Fruit fly (Drosophila melanogaster) whole organism, wandering third instar larva: Measurements from ENCODE around the gene Gld.
A peak's percentile ranks its signal among the peaks of the same experiment; 100 is the strongest.

Source experiments
- CG32264 ChIP-seq: fragments of 200-800 bp; sonication (Bioruptor generic); optimal IDR thresholded peaks from 2 replicates; lab custom pipeline; 2016; ENCODE audit warnings: missing biosample characterization, missing genetic modification characterization
- CG9705 ChIP-seq: fragments of 200-800 bp; sonication (Bioruptor generic); optimal IDR thresholded peaks from 2 replicates; lab custom pipeline; 2018; ENCODE audit warnings: missing biosample characterization, mild to moderate bottlenecking, missing genetic modification characterization
- CrebA ChIP-seq: fragments of 200-800 bp; sonication (Bioruptor generic); optimal IDR thresholded peaks from 2 replicates; lab custom pipeline; 2016; ENCODE audit warnings: missing biosample characterization, mild to moderate bottlenecking, missing genetic modification characterization, borderline replicate concordance
- Dfd ChIP-seq: fragments of >200 bp; optimal IDR thresholded peaks from 2 replicates; lab custom pipeline; 2017; ENCODE audit warnings: missing biosample characterization, missing genetic modification characterization
- GATAd ChIP-seq: sonication (Bioruptor generic); optimal IDR thresholded peaks from 2 replicates; lab custom pipeline; 2016; ENCODE audit warnings: missing biosample characterization, missing genetic modification characterization
- HLH106 ChIP-seq: fragments of 200-800 bp; optimal IDR thresholded peaks from 3 replicates; lab custom pipeline; 2019; ENCODE audit warnings: missing biosample characterization, mild to moderate bottlenecking, missing genetic modification characterization, moderate library complexity
- Hnf4 ChIP-seq: fragments of 200-800 bp; sonication (Bioruptor generic); optimal IDR thresholded peaks from 2 replicates; lab custom pipeline; 2016; ENCODE audit warnings: missing biosample characterization, mild to moderate bottlenecking, missing genetic modification characterization
- Hr78 ChIP-seq: fragments of >200 bp; optimal IDR thresholded peaks from 2 replicates; lab custom pipeline; 2017; ENCODE audit warnings: missing biosample characterization, missing genetic modification characterization
- Hr83 ChIP-seq: fragments of 200-300 bp; sonication (Bioruptor generic); optimal IDR thresholded peaks from 2 replicates; lab custom pipeline; 2016; ENCODE audit warnings: missing biosample characterization, mild to moderate bottlenecking, missing genetic modification characterization, moderate library complexity; ENCODE audit not compliant: poor library complexity, severe bottlenecking
- Jra ChIP-seq: sonication (Bioruptor generic); optimal IDR thresholded peaks from 2 replicates; lab custom pipeline; 2016; ENCODE audit warnings: missing biosample characterization, missing genetic modification characterization
- Mio ChIP-seq: sonication (Bioruptor generic); optimal IDR thresholded peaks from 2 replicates; lab custom pipeline; 2016; ENCODE audit warnings: missing biosample characterization, missing genetic modification characterization
- N ChIP-seq: fragments of >200 bp; optimal IDR thresholded peaks from 2 replicates; lab custom pipeline; 2018; ENCODE audit warnings: missing biosample characterization, missing external identifiers, missing genetic modification characterization
- Rel ChIP-seq, 2 experiments: fragments of 200-800 bp; sonication (Bioruptor generic) in 1 of 2; optimal IDR thresholded peaks; 2 replicates in 1 of 2; 3 replicates in 1 of 2; lab custom pipeline; 2016 to 2019; ENCODE audit warnings: mild to moderate bottlenecking in 2 of 2, missing biosample characterization in 2 of 2, missing genetic modification characterization in 2 of 2, moderate library complexity in 1 of 2
- Vsx2 ChIP-seq: fragments of 200-300, 225-300 bp; sonication (Bioruptor generic); optimal IDR thresholded peaks from 2 replicates; lab custom pipeline; 2018; ENCODE audit warnings: missing biosample characterization, missing genetic modification characterization; ENCODE audit not compliant: partially characterized antibody
- br ChIP-seq: fragments of 200-800 bp; sonication (Bioruptor generic); optimal IDR thresholded peaks from 2 replicates; lab custom pipeline; 2016; ENCODE audit warnings: missing biosample characterization, missing genetic modification characterization
- brk ChIP-seq: fragments of 200-800 bp; sonication (Bioruptor generic); optimal IDR thresholded peaks from 2 replicates; lab custom pipeline; 2016; ENCODE audit warnings: missing biosample characterization, mild to moderate bottlenecking, missing genetic modification characterization
- dl ChIP-seq, 2 experiments: fragments of 175-275, 200-275 bp in 1 of 2; fragments of 200-275 bp in 1 of 2; sonication (Bioruptor generic); optimal IDR thresholded peaks; lab custom pipeline; 2018; ENCODE audit warnings: mild to moderate bottlenecking in 2 of 2, missing biosample characterization in 2 of 2, missing genetic modification characterization in 2 of 2, moderate library complexity in 2 of 2; ENCODE audit not compliant: partially characterized antibody in 2 of 2, insufficient read depth in 1 of 2
- dmrt93B ChIP-seq: fragments of 200-800 bp; sonication (Bioruptor generic); optimal IDR thresholded peaks from 2 replicates; lab custom pipeline; 2018; ENCODE audit warnings: missing biosample characterization, mild to moderate bottlenecking, missing genetic modification characterization
- dsf ChIP-seq: sonication (Bioruptor generic); optimal IDR thresholded peaks from 2 replicates; lab custom pipeline; 2016; ENCODE audit warnings: missing biosample characterization, missing genetic modification characterization, borderline replicate concordance
- ey ChIP-seq: fragments of 200-800 bp; sonication (Bioruptor generic); optimal IDR thresholded peaks from 2 replicates; lab custom pipeline; 2016; ENCODE audit warnings: missing biosample characterization, missing genetic modification characterization
- fru ChIP-seq: fragments of 200-800 bp; sonication (Bioruptor generic); optimal IDR thresholded peaks from 3 replicates; lab custom pipeline; 2016; ENCODE audit warnings: missing biosample characterization, mild to moderate bottlenecking, missing genetic modification characterization
- h ChIP-seq: fragments of 200-800 bp; sonication (Bioruptor generic); optimal IDR thresholded peaks from 3 replicates; lab custom pipeline; 2016; ENCODE audit warnings: missing biosample characterization, mild to moderate bottlenecking, missing genetic modification characterization
- jim ChIP-seq: fragments of 175-275, 200-325 bp; sonication (Bioruptor generic); optimal IDR thresholded peaks from 2 replicates; lab custom pipeline; 2016; ENCODE audit warnings: missing biosample characterization, mild to moderate bottlenecking, missing genetic modification characterization
- lola ChIP-seq: fragments of >200 bp; optimal IDR thresholded peaks from 2 replicates; lab custom pipeline; 2017; ENCODE audit warnings: missing biosample characterization, missing genetic modification characterization
- pan ChIP-seq: fragments of >200 bp; optimal IDR thresholded peaks from 2 replicates; lab custom pipeline; 2017
- usp ChIP-seq: fragments of >200 bp; optimal IDR thresholded peaks from 2 replicates; lab custom pipeline; 2017; ENCODE audit warnings: missing biosample characterization, missing genetic modification characterization
- woc ChIP-seq: sonication (Bioruptor generic); optimal IDR thresholded peaks from 2 replicates; lab custom pipeline; 2016; ENCODE audit warnings: missing biosample characterization, mild to moderate bottlenecking, missing genetic modification characterization

Gene Gld

dm6 chr3R:7304455-7305088 lies 39.1 kb upstream of the Gld start, which contains the start of gene CG42544:
Gene CG42544 (plus strand): TSS chr3R:7304592.
- no peak for TF ChIP-seq lola
- no peak for TF ChIP-seq brk
- TF ChIP-seq HLH106 (tag; lab: Kevin White, UChicago): no peak
- TF ChIP-seq Hr83 (GFP tag; lab: Kevin White, UChicago): no peak
- no peak for TF ChIP-seq GATAd (GFP tag; lab: Kevin White, UChicago)
- TF ChIP-seq Hr78 (GFP tag; lab: Kevin White, UChicago): no peak
- TF ChIP-seq fru (GFP tag; lab: Kevin White, UChicago): no peak
- no peak for TF ChIP-seq jim (GFP tag; lab: Kevin White, UChicago)
- no peak for TF ChIP-seq Jra (GFP tag; lab: Kevin White, UChicago)
- TF ChIP-seq Dfd (GFP tag; lab: Kevin White, UChicago): no peak
- TF ChIP-seq dsf: no peak
- no peak for TF ChIP-seq dl (GFP tag; optimal IDR thresholded peaks at IDR 0.05; lab: Kevin White, UChicago; ENCODE audit: insufficient read depth in 1 of 2, partially characterized antibody in 2 of 2)
- no peak for TF ChIP-seq Mio (GFP tag; lab: Kevin White, UChicago)
- no peak for TF ChIP-seq Vsx2 (GFP tag; lab: Kevin White, UChicago)
- no peak for TF ChIP-seq woc (GFP tag; lab: Kevin White, UChicago)
- no peak for TF ChIP-seq ey (GFP tag; lab: Kevin White, UChicago)
- TF ChIP-seq br (GFP tag; lab: Kevin White, UChicago): no peak

- no peak for TF ChIP-seq N (GFP tag; lab: Kevin White, UChicago)
- TF ChIP-seq CG32264 (GFP tag; lab: Kevin White, UChicago): no peak
- TF ChIP-seq dmrt93B (GFP tag; lab: Kevin White, UChicago): no peak
- no peak for TF ChIP-seq lola
- no peak for TF ChIP-seq CrebA (GFP tag; lab: Kevin White, UChicago)
- TF ChIP-seq Rel (GFP tag; optimal IDR thresholded peaks at IDR 0.05; lab: Kevin White, UChicago): no peak
- TF ChIP-seq Rel (tag; optimal IDR thresholded peaks at IDR 0.05; lab: Kevin White, UChicago): no peak
- TF ChIP-seq Vsx2 (GFP tag; lab: Kevin White, UChicago): no peak
- no peak for TF ChIP-seq usp (GFP tag; lab: Kevin White, UChicago)
These were observed 20.2 kb upstream of the Gld start, which contains the start of gene RacGAP84C for dm6 chr3R:7285662-7286061. Gene RacGAP84C (plus strand): TSS chr3R:7285962.

- TF ChIP-seq Hnf4 (GFP tag; lab: Kevin White, UChicago) (no peak), N (GFP tag; lab: Kevin White, UChicago) (no peak), dsf (no peak)
These were observed 16.9 kb upstream of the Gld start for dm6 chr3R:7282244-7282890.

- TF ChIP-seq dmrt93B (GFP tag; lab: Kevin White, UChicago) (no peak), Dfd (GFP tag; lab: Kevin White, UChicago) (peak; percentile 94)
These were observed 11.3 kb upstream of the Gld start for dm6 chr3R:7276782-7277181.

- TF ChIP-seq pan (lab: Kevin White, UChicago) (no peak), usp (GFP tag; lab: Kevin White, UChicago) (no peak), Dfd (GFP tag; lab: Kevin White, UChicago) (peak; percentile 92), Hr78 (GFP tag; lab: Kevin White, UChicago) (no peak), dsf (no peak), woc (GFP tag; lab: Kevin White, UChicago) (no peak)
These were observed 9.5 kb upstream of the Gld start for dm6 chr3R:7274973-7275525.

- TF ChIP-seq br (GFP tag; lab: Kevin White, UChicago): no peak
- no peak for TF ChIP-seq h (GFP tag; lab: Kevin White, UChicago)
- TF ChIP-seq brk: no peak
- TF ChIP-seq jim (GFP tag; lab: Kevin White, UChicago): no peak
- TF ChIP-seq CG9705 (GFP tag; lab: Kevin White, UChicago): no peak
- no peak for TF ChIP-seq dmrt93B (GFP tag; lab: Kevin White, UChicago)
- TF ChIP-seq dl (GFP tag; optimal IDR thresholded peaks at IDR 0.05; lab: Kevin White, UChicago; ENCODE audit: insufficient read depth in 1 of 2, partially characterized antibody in 2 of 2): no peak
- TF ChIP-seq N (GFP tag; lab: Kevin White, UChicago): no peak
These were observed 5.9 kb downstream of the Gld start for dm6 chr3R:7259554-7259953.
